Fruit fly (Drosophila melanogaster) whole organism, prepupa: Measurements from ENCODE around the gene CG3558.

Experiments used
- Blimp-1 ChIP-seq: fragments of 200-800 bp; sonication (Bioruptor generic); optimal IDR thresholded peaks from 3 replicates; lab custom pipeline; 2017; ENCODE audit warnings: missing biosample characterization, missing genetic modification characterization, mild to moderate bottlenecking, moderate library complexity, missing genetic modification reagents
- CG10631 ChIP-seq: fragments of 200-800 bp; sonication (Bioruptor generic); optimal IDR thresholded peaks from 2 replicates; lab custom pipeline; 2016; ENCODE audit warnings: missing biosample characterization, missing genetic modification characterization
- CG10669 ChIP-seq: fragments of 200-800 bp; sonication (Bioruptor generic); optimal IDR thresholded peaks from 3 replicates; lab custom pipeline; 2018; ENCODE audit warnings: missing biosample characterization, mild to moderate bottlenecking, missing genetic modification characterization, moderate library complexity
- CG11294 ChIP-seq: fragments of 200-800 bp; sonication (Bioruptor generic); IDR thresholded peaks from 2 replicates; pipeline ENCODE4 v1.3.6; 2022; ENCODE audit warnings: missing biosample characterization, missing genetic modification characterization
- CG11762 ChIP-seq: fragments of 200-800 bp; sonication (Bioruptor generic); optimal IDR thresholded peaks from 3 replicates; lab custom pipeline; 2016; ENCODE audit warnings: missing biosample characterization, missing genetic modification characterization; ENCODE audit not compliant: insufficient read depth
- CG11902 ChIP-seq: fragments of 200-800 bp; sonication (Bioruptor generic); optimal IDR thresholded peaks from 3 replicates; lab custom pipeline; 2016; ENCODE audit warnings: missing biosample characterization, missing genetic modification characterization
- CG15336 ChIP-seq: fragments of 200-800 bp; sonication (Bioruptor generic); IDR thresholded peaks from 2 replicates; pipeline ENCODE4 v1.3.6; 2022; ENCODE audit warnings: missing biosample characterization, missing genetic modification characterization
- CG1621 ChIP-seq: fragments of 200-800 bp; sonication (Bioruptor generic); optimal IDR thresholded peaks from 3 replicates; lab custom pipeline; 2018; ENCODE audit warnings: missing biosample characterization, mild to moderate bottlenecking, missing genetic modification characterization
- CG16779 ChIP-seq: fragments of 200-800 bp; sonication (Bioruptor generic); optimal IDR thresholded peaks from 3 replicates; lab custom pipeline; 2017; ENCODE audit warnings: missing biosample characterization, mild to moderate bottlenecking, missing genetic modification characterization
- CG3032 ChIP-seq: fragments of 200-800 bp; optimal IDR thresholded peaks from 2 replicates; lab custom pipeline; 2019; ENCODE audit warnings: missing biosample characterization, mild to moderate bottlenecking, missing genetic modification characterization, moderate library complexity
- CG31627 ChIP-seq: fragments of 200-800 bp; sonication (Bioruptor generic); optimal IDR thresholded peaks from 3 replicates; lab custom pipeline; 2016; ENCODE audit warnings: missing biosample characterization, missing genetic modification characterization
- CG32006 ChIP-seq: fragments of 200-800 bp; sonication (Bioruptor generic); optimal IDR thresholded peaks from 3 replicates; lab custom pipeline; 2017; ENCODE audit warnings: missing biosample characterization, mild to moderate bottlenecking, missing genetic modification characterization
- CG3919 ChIP-seq: fragments of 200-800 bp; sonication (Bioruptor generic); optimal IDR thresholded peaks from 3 replicates; lab custom pipeline; 2016; ENCODE audit warnings: missing biosample characterization, missing genetic modification characterization
- CG4318 ChIP-seq: fragments of 200-800 bp; sonication (Bioruptor generic); optimal IDR thresholded peaks from 3 replicates; lab custom pipeline; 2017; ENCODE audit warnings: missing biosample characterization, mild to moderate bottlenecking, missing genetic modification characterization
- CG6163 ChIP-seq: fragments of 200-800 bp; sonication (Bioruptor generic); IDR thresholded peaks from 3 replicates; pipeline ENCODE4 v1.3.6; 2022; ENCODE audit warnings: missing biosample characterization, missing genetic modification characterization
- CG6276 ChIP-seq: fragments of 200-800 bp; sonication (Bioruptor generic); optimal IDR thresholded peaks from 2 replicates; lab custom pipeline; 2017; ENCODE audit warnings: missing biosample characterization, mild to moderate bottlenecking, missing genetic modification characterization
- CG6808 ChIP-seq: fragments of 200-800 bp; sonication (Bioruptor generic); optimal IDR thresholded peaks from 3 replicates; lab custom pipeline; 2017; ENCODE audit warnings: missing biosample characterization, missing genetic modification characterization, mild to moderate bottlenecking, moderate library complexity, missing genetic modification reagents
- CG6854 ChIP-seq: fragments of 200-800 bp; sonication (Bioruptor generic); optimal IDR thresholded peaks from 2 replicates; lab custom pipeline; 2017; ENCODE audit warnings: missing biosample characterization, mild to moderate bottlenecking, missing genetic modification characterization
- CG7368 ChIP-seq: fragments of 200-800 bp; sonication (Bioruptor generic); optimal IDR thresholded peaks from 3 replicates; lab custom pipeline; 2016; ENCODE audit warnings: missing biosample characterization, missing genetic modification characterization
- CG8119 ChIP-seq: fragments of 200-800 bp; sonication (Bioruptor generic); IDR thresholded peaks from 3 replicates; pipeline ENCODE4 v1.3.6; 2022; ENCODE audit warnings: missing biosample characterization, missing genetic modification characterization
- CG8319 ChIP-seq: fragments of 200-800 bp; sonication (Bioruptor generic); optimal IDR thresholded peaks from 3 replicates; lab custom pipeline; 2016; ENCODE audit warnings: missing biosample characterization, missing genetic modification characterization
- CG8632 ChIP-seq: fragments of 200-800 bp; sonication (Bioruptor generic); optimal IDR thresholded peaks from 3 replicates; lab custom pipeline; 2016; ENCODE audit warnings: missing biosample characterization, missing genetic modification characterization
- CG9139 ChIP-seq: fragments of 200-800 bp; sonication (Bioruptor generic); optimal IDR thresholded peaks from 3 replicates; lab custom pipeline; 2017; ENCODE audit warnings: missing biosample characterization, mild to moderate bottlenecking, missing genetic modification characterization
- Eip93F ChIP-seq: fragments of 200-800 bp; sonication (Bioruptor generic); optimal IDR thresholded peaks from 2 replicates; lab custom pipeline; 2016; ENCODE audit warnings: missing biosample characterization, mild to moderate bottlenecking, missing genetic modification characterization
- Ets96B ChIP-seq: fragments of 200-800 bp; optimal IDR thresholded peaks from 2 replicates; lab custom pipeline; 2019; ENCODE audit warnings: missing biosample characterization, mild to moderate bottlenecking, missing genetic modification characterization, moderate library complexity
- Gug ChIP-seq: fragments of 200-800 bp; sonication (Bioruptor generic); IDR thresholded peaks from 2 replicates; pipeline ENCODE4 v1.3.6; 2022; ENCODE audit warnings: missing biosample characterization, missing genetic modification characterization
- Hr38 ChIP-seq: sonication (Bioruptor generic); optimal IDR thresholded peaks from 2 replicates; lab custom pipeline; 2016; ENCODE audit warnings: missing biosample characterization, missing genetic modification characterization
- Hr39 ChIP-seq: fragments of 200-800 bp; sonication (Bioruptor generic); optimal IDR thresholded peaks from 2 replicates; lab custom pipeline; 2016; ENCODE audit warnings: missing biosample characterization, missing genetic modification characterization
- Hr4 ChIP-seq: fragments of 200-800 bp; sonication (Bioruptor generic); optimal IDR thresholded peaks from 3 replicates; lab custom pipeline; 2016; ENCODE audit warnings: missing biosample characterization, missing genetic modification characterization
- Lpt ChIP-seq: fragments of 200-800 bp; sonication (Bioruptor generic); optimal IDR thresholded peaks from 3 replicates; lab custom pipeline; 2016; ENCODE audit warnings: missing biosample characterization, missing genetic modification characterization
- Met ChIP-seq: fragments of 200-800 bp; sonication (Bioruptor generic); optimal IDR thresholded peaks from 3 replicates; lab custom pipeline; 2016; ENCODE audit warnings: missing biosample characterization, missing genetic modification characterization
- Smox ChIP-seq: fragments of 200-800 bp; sonication (Bioruptor generic); optimal IDR thresholded peaks from 3 replicates; lab custom pipeline; 2016; ENCODE audit warnings: missing biosample characterization, missing genetic modification characterization
- Sox102F ChIP-seq: fragments of 200-800 bp; sonication (Bioruptor generic); optimal IDR thresholded peaks from 2 replicates; lab custom pipeline; 2016; ENCODE audit warnings: missing biosample characterization, mild to moderate bottlenecking, missing genetic modification characterization
- Sox14 ChIP-seq: fragments of 200-800 bp; sonication (Bioruptor generic); optimal IDR thresholded peaks from 3 replicates; lab custom pipeline; 2016; ENCODE audit warnings: missing biosample characterization, missing genetic modification characterization
- Sox15 ChIP-seq: fragments of 200-800 bp; sonication (Bioruptor generic); optimal IDR thresholded peaks from 3 replicates; lab custom pipeline; 2016; ENCODE audit warnings: missing biosample characterization, missing genetic modification characterization
- achi ChIP-seq: fragments of 200-800 bp; sonication (Bioruptor generic); optimal IDR thresholded peaks from 3 replicates; lab custom pipeline; 2016; ENCODE audit warnings: missing biosample characterization, missing genetic modification characterization
- acj6 ChIP-seq: fragments of 200-800 bp; sonication (Bioruptor generic); optimal IDR thresholded peaks from 3 replicates; lab custom pipeline; 2016; ENCODE audit warnings: missing biosample characterization, missing genetic modification characterization
- dsx ChIP-seq: fragments of 200-800 bp; optimal IDR thresholded peaks from 3 replicates; lab custom pipeline; 2019; ENCODE audit warnings: missing biosample characterization, mild to moderate bottlenecking, missing genetic modification characterization, moderate library complexity; ENCODE audit not compliant: poor library complexity, severe bottlenecking
- eg ChIP-seq: fragments of 200-800 bp; sonication (Bioruptor generic); IDR thresholded peaks from 3 replicates; pipeline ENCODE4 v1.3.6; 2022; ENCODE audit warnings: missing biosample characterization, missing genetic modification characterization
- esn ChIP-seq: fragments of 200-800 bp; sonication (Bioruptor generic); optimal IDR thresholded peaks from 2 replicates; lab custom pipeline; 2016; ENCODE audit warnings: missing biosample characterization, mild to moderate bottlenecking, missing genetic modification characterization, moderate library complexity
- fd59A ChIP-seq: fragments of 200-800 bp; sonication (Bioruptor generic); optimal IDR thresholded peaks from 2 replicates; lab custom pipeline; 2017; ENCODE audit warnings: missing biosample characterization, mild to moderate bottlenecking, missing genetic modification characterization, missing genetic modification reagents
- fd85E ChIP-seq: fragments of 200-800 bp; sonication (Bioruptor generic); optimal IDR thresholded peaks from 3 replicates; lab custom pipeline; 2016; ENCODE audit warnings: missing biosample characterization, missing genetic modification characterization
- fkh ChIP-seq: fragments of 200-800 bp; sonication (Bioruptor generic); optimal IDR thresholded peaks from 3 replicates; lab custom pipeline; 2017; ENCODE audit warnings: missing biosample characterization, mild to moderate bottlenecking, missing genetic modification characterization, moderate library complexity
- lz ChIP-seq: fragments of 200-800 bp; sonication (Bioruptor generic); optimal IDR thresholded peaks from 3 replicates; lab custom pipeline; 2016; ENCODE audit warnings: missing biosample characterization, missing genetic modification characterization
- pdm3 ChIP-seq: fragments of 200-800 bp; sonication (Bioruptor generic); optimal IDR thresholded peaks from 3 replicates; lab custom pipeline; 2016; ENCODE audit warnings: missing biosample characterization, missing genetic modification characterization
- salr ChIP-seq, 2 experiments: fragments of 200-800 bp; sonication (Bioruptor generic); optimal IDR thresholded peaks; 3 replicates each; lab custom pipeline; 2016 to 2018; ENCODE audit warnings: missing biosample characterization in 2 of 2, missing genetic modification characterization in 2 of 2, mild to moderate bottlenecking in 1 of 2
- spab ChIP-seq: fragments of 200-800 bp; sonication (Bioruptor generic); optimal IDR thresholded peaks from 2 replicates; lab custom pipeline; 2017; ENCODE audit warnings: missing biosample characterization, mild to moderate bottlenecking, missing genetic modification characterization, missing genetic modification reagents
- ss ChIP-seq, 2 experiments: fragments of 200-800 bp; sonication (Bioruptor generic); optimal IDR thresholded peaks; 2 replicates in 1 of 2; 3 replicates in 1 of 2; lab custom pipeline; 2017 to 2018; ENCODE audit warnings: mild to moderate bottlenecking in 2 of 2, missing biosample characterization in 2 of 2, missing genetic modification characterization in 2 of 2, moderate library complexity in 1 of 2
- svp ChIP-seq: fragments of 200-800 bp; sonication (Bioruptor generic); peaks from one replicate; lab custom pipeline; 2016; ENCODE audit warnings: missing biosample characterization, missing genetic modification characterization
- topi ChIP-seq: fragments of 200-800 bp; sonication (Bioruptor generic); optimal IDR thresholded peaks from 3 replicates; lab custom pipeline; 2016; ENCODE audit warnings: missing biosample characterization, missing genetic modification characterization
- vri ChIP-seq: fragments of 200-800 bp; sonication (Bioruptor generic); optimal IDR thresholded peaks from 3 replicates; lab custom pipeline; 2016; ENCODE audit warnings: missing biosample characterization, mild to moderate bottlenecking, missing genetic modification characterization

CG3558 gene

dm6 chr2L:3011484-3011883 lies 18.8 kb downstream of the CG3558 start:
- TF ChIP-seq Sox15 (GFP tag; lab: Kevin White, UChicago) (peak; percentile 76), CG3919 (GFP tag; lab: Kevin White, UChicago) (peak; percentile 86), CG11902 (peak; percentile 77), CG32006 (GFP tag; lab: Kevin White, UChicago) (peak; percentile 47), Blimp-1 (GFP tag; lab: Kevin White, UChicago) (peak; percentile 62), CG8632 (GFP tag; lab: Kevin White, UChicago) (peak; percentile 79), CG8119 (GFP tag; lab: Robert Waterston, UW) (peak; percentile 50; the same call in 1 of the 3 replicates), salr (GFP tag; optimal IDR thresholded peaks at IDR 0.05; lab: Kevin White, UChicago) (peak; percentile 27 to 68), eg (GFP tag; lab: Robert Waterston, UW) (0 out of 3 replicates have a peak, but pooled peaks have one; percentile 19), CG11294 (GFP tag; lab: Robert Waterston, UW) (no peak), CG31627 (GFP tag; lab: Kevin White, UChicago) (peak; percentile 91), CG6854 (peak; percentile 63), CG1621 (peak; percentile 68), CG6163 (GFP tag; lab: Robert Waterston, UW) (peak; percentile 70), achi (GFP tag; lab: Kevin White, UChicago) (peak; percentile 78), Lpt (GFP tag; lab: Kevin White, UChicago) (peak; percentile 23), Hr38 (no peak), Sox14 (GFP tag; lab: Kevin White, UChicago) (peak; percentile 80), CG4318 (no peak), lz (GFP tag; lab: Kevin White, UChicago) (peak; percentile 85), Hr39 (GFP tag; lab: Kevin White, UChicago) (peak; percentile 90), CG6276 (GFP tag; lab: Kevin White, UChicago) (no peak), CG9139 (GFP tag; lab: Kevin White, UChicago) (peak; percentile 17), Sox102F (GFP tag; lab: Kevin White, UChicago) (peak; percentile 85), dsx (GFP tag; lab: Kevin White, UChicago) (peak; percentile 76), CG6808 (peak; percentile 53), pdm3 (GFP tag; lab: Kevin White, UChicago) (peak; percentile 86), spab (GFP tag; lab: Kevin White, UChicago) (peak; percentile 61), vri (GFP tag; lab: Kevin White, UChicago) (peak; percentile 65), esn (GFP tag; lab: Kevin White, UChicago) (peak; percentile 90), CG8319 (GFP tag; lab: Kevin White, UChicago) (peak; percentile 65), acj6 (GFP tag; lab: Kevin White, UChicago) (peak; percentile 83), topi (peak; percentile 88), svp (GFP tag; lab: Kevin White, UChicago) (peak; percentile 94), Smox (peak; percentile 83), fd59A (GFP tag; lab: Kevin White, UChicago) (peak; percentile 71), fkh (no peak), CG3032 (tag; lab: Kevin White, UChicago) (peak; percentile 73), Ets96B (tag; lab: Kevin White, UChicago) (peak; percentile 76), Eip93F (GFP tag; lab: Kevin White, UChicago) (peak; percentile 50), CG15336 (peak; percentile 57; the same call in 1 of the 2 replicates), CG10669 (GFP tag; lab: Kevin White, UChicago) (peak; percentile 74), ss (GFP tag; optimal IDR thresholded peaks at IDR 0.05; lab: Kevin White, UChicago) (peak; percentile 45 to 80), CG10631 (GFP tag; lab: Kevin White, UChicago) (peak; percentile 81), Met (GFP tag; lab: Kevin White, UChicago) (peak; percentile 88), CG16779 (tag; lab: Kevin White, UChicago) (peak; percentile 40), CG11762 (GFP tag; lab: Kevin White, UChicago) (peak; percentile 62), Gug (no peak), Hr4 (GFP tag; lab: Kevin White, UChicago) (peak; percentile 1), fd85E (peak; percentile 13), CG7368 (peak; percentile 76)
